Worm (Caenorhabditis elegans) whole organism, L2 larva: ENCODE data around the gene ZK1320.5.

Experiments used
- C34F6.9 ChIP-seq: fragments of 150-350 bp; optimal IDR thresholded peaks from 2 replicates; lab custom pipeline; 2014; ENCODE audit warnings: missing biosample characterization, missing genetic modification characterization
- F13H6.1 ChIP-seq: sonication (generic microtip); optimal IDR thresholded peaks from 2 replicates; lab custom pipeline; 2016; ENCODE audit warnings: missing genetic modification characterization, missing compliant biosample characterization
- R02D3.7 ChIP-seq: fragments of 150-350 bp; optimal IDR thresholded peaks from 2 replicates; lab custom pipeline; 2014; ENCODE audit warnings: missing biosample characterization, missing genetic modification characterization
- Y55F3AM.14 ChIP-seq: fragments of 200-800 bp; sonication (Bioruptor generic); optimal IDR thresholded peaks from 2 replicates; lab custom pipeline; 2018; ENCODE audit warnings: mild to moderate bottlenecking, missing genetic modification characterization, missing compliant biosample characterization
- alr-1 ChIP-seq: fragments of 150-350 bp; optimal IDR thresholded peaks from 2 replicates; lab custom pipeline; 2014; ENCODE audit warnings: missing biosample characterization, missing genetic modification characterization
- aly-2 ChIP-seq: fragments of 150-350 bp; optimal IDR thresholded peaks from 2 replicates; lab custom pipeline; 2014; ENCODE audit warnings: missing biosample characterization, missing genetic modification characterization
- ama-1 ChIP-seq: fragments of 150-350 bp; optimal IDR thresholded peaks from 2 replicates; lab custom pipeline; 2018; ENCODE audit warnings: inconsistent platforms
- blmp-1 ChIP-seq: sonication (generic microtip); optimal IDR thresholded peaks from 2 replicates; lab custom pipeline; 2017; ENCODE audit warnings: missing genetic modification characterization, mild to moderate bottlenecking, missing compliant biosample characterization, antibody characterized with exemption, moderate library complexity; ENCODE audit not compliant: insufficient read depth
- ceh-16 ChIP-seq: fragments of 150-350 bp; optimal IDR thresholded peaks from 2 replicates; lab custom pipeline; 2014; ENCODE audit warnings: missing biosample characterization, missing genetic modification characterization
- ceh-82 ChIP-seq: fragments of 150-350 bp; optimal IDR thresholded peaks from 2 replicates; lab custom pipeline; 2014; ENCODE audit warnings: missing biosample characterization, missing genetic modification characterization
- crh-2 ChIP-seq: sonication (generic microtip); optimal IDR thresholded peaks from 2 replicates; lab custom pipeline; 2017; ENCODE audit warnings: missing biosample characterization, missing genetic modification characterization
- dmd-4 ChIP-seq: sonication (generic microtip); optimal IDR thresholded peaks from 2 replicates; lab custom pipeline; 2017; ENCODE audit warnings: missing biosample characterization, missing genetic modification characterization
- egl-27 ChIP-seq: sonication (generic microtip); optimal IDR thresholded peaks from 3 replicates; lab custom pipeline; 2017; ENCODE audit warnings: missing biosample characterization, missing genetic modification reagents, missing genetic modification characterization
- elt-1 ChIP-seq: fragments of 150-350 bp; optimal IDR thresholded peaks from 2 replicates; lab custom pipeline; 2014; ENCODE audit warnings: missing biosample characterization, missing genetic modification characterization
- fos-1 ChIP-seq: fragments of 150-350 bp; optimal IDR thresholded peaks from 2 replicates; lab custom pipeline; 2014; ENCODE audit warnings: missing biosample characterization, missing genetic modification characterization
- lin-13 ChIP-seq: fragments of 150-350 bp; optimal IDR thresholded peaks from 2 replicates; lab custom pipeline; 2014; ENCODE audit warnings: missing biosample characterization, missing genetic modification reagents, missing genetic modification characterization
- lin-39 ChIP-seq: fragments of 150-350 bp; optimal IDR thresholded peaks from 2 replicates; lab custom pipeline; 2014; ENCODE audit warnings: missing biosample characterization, missing genetic modification reagents, missing genetic modification characterization
- lsy-2 ChIP-seq, 2 experiments: fragments of 150-350 bp in 1 of 2; sonication (generic microtip) in 1 of 2; optimal IDR thresholded peaks; 2 replicates each; lab custom pipeline; 2014 to 2017; ENCODE audit warnings: missing biosample characterization in 2 of 2, missing genetic modification characterization in 2 of 2
- mab-5 ChIP-seq: fragments of 150-350 bp; optimal IDR thresholded peaks from 2 replicates; lab custom pipeline; 2014; ENCODE audit warnings: missing biosample characterization, missing genetic modification characterization
- mdl-1 ChIP-seq, 2 experiments: fragments of 150-350 bp in 1 of 2; sonication (generic microtip) in 1 of 2; optimal IDR thresholded peaks; 2 replicates each; lab custom pipeline; 2017; ENCODE audit warnings: missing biosample characterization in 2 of 2, missing genetic modification characterization in 2 of 2
- nhr-10 ChIP-seq: sonication (generic microtip); optimal IDR thresholded peaks from 2 replicates; lab custom pipeline; 2017; ENCODE audit warnings: missing biosample characterization, missing genetic modification characterization
- nhr-11 ChIP-seq: fragments of 150-350 bp; optimal IDR thresholded peaks from 2 replicates; lab custom pipeline; 2014; ENCODE audit warnings: missing biosample characterization, missing genetic modification characterization
- nhr-129 ChIP-seq: fragments of 150-350 bp; optimal IDR thresholded peaks from 2 replicates; lab custom pipeline; 2014; ENCODE audit warnings: missing biosample characterization, missing genetic modification characterization
- nhr-21 ChIP-seq: fragments of 150-350 bp; optimal IDR thresholded peaks from 2 replicates; lab custom pipeline; 2014; ENCODE audit warnings: missing biosample characterization, missing genetic modification characterization
- nhr-23 ChIP-seq: fragments of 150-350 bp; optimal IDR thresholded peaks from 2 replicates; lab custom pipeline; 2014; ENCODE audit warnings: missing biosample characterization, missing genetic modification reagents, missing genetic modification characterization
- nhr-237 ChIP-seq: fragments of 150-350 bp; optimal IDR thresholded peaks from 2 replicates; lab custom pipeline; 2014; ENCODE audit warnings: missing biosample characterization, missing genetic modification characterization
- nhr-25 ChIP-seq: fragments of 150-350 bp; sonication (generic microtip); optimal IDR thresholded peaks from 3 replicates; lab custom pipeline; 2014; ENCODE audit warnings: missing biosample characterization, missing genetic modification characterization
- nhr-6 ChIP-seq: fragments of 150-350 bp; optimal IDR thresholded peaks from 2 replicates; lab custom pipeline; 2014; ENCODE audit warnings: missing biosample characterization, missing genetic modification characterization
- nhr-77 ChIP-seq: fragments of 150-350 bp; optimal IDR thresholded peaks from 2 replicates; lab custom pipeline; 2014; ENCODE audit warnings: missing biosample characterization, missing genetic modification characterization
- peb-1 ChIP-seq: fragments of 150-350 bp; optimal IDR thresholded peaks from 2 replicates; lab custom pipeline; 2014; ENCODE audit warnings: missing biosample characterization, missing genetic modification characterization
- sem-4 ChIP-seq: fragments of 150-350 bp; optimal IDR thresholded peaks from 2 replicates; lab custom pipeline; 2014; ENCODE audit warnings: missing biosample characterization, missing genetic modification reagents, missing genetic modification characterization
- skn-1 ChIP-seq: sonication (generic microtip); optimal IDR thresholded peaks from 2 replicates; lab custom pipeline; 2017; ENCODE audit warnings: missing biosample characterization, missing genetic modification characterization
- sma-3 ChIP-seq: sonication (generic microtip); optimal IDR thresholded peaks from 2 replicates; lab custom pipeline; 2016; ENCODE audit warnings: missing genetic modification reagents, missing genetic modification characterization, missing compliant biosample characterization
- sma-9 ChIP-seq, 2 experiments: fragments of 150-350 bp in 1 of 2; sonication (generic microtip) in 1 of 2; optimal IDR thresholded peaks; 2 replicates each; lab custom pipeline; 2014 to 2016; ENCODE audit warnings: missing genetic modification characterization in 2 of 2, mild to moderate bottlenecking in 1 of 2, missing biosample characterization in 1 of 2, missing compliant biosample characterization in 1 of 2, missing genetic modification reagents in 1 of 2, moderate library complexity in 1 of 2
- snpc-4 ChIP-seq: fragments of 150-350 bp; optimal IDR thresholded peaks from 2 replicates; lab custom pipeline; 2014; ENCODE audit warnings: missing biosample characterization, missing genetic modification characterization
- unc-39 ChIP-seq: fragments of 150-350 bp; optimal IDR thresholded peaks from 2 replicates; lab custom pipeline; 2014; ENCODE audit warnings: missing biosample characterization, missing genetic modification characterization
- unc-55 ChIP-seq: fragments of 150-350 bp; sonication (generic microtip); optimal IDR thresholded peaks from 3 replicates; lab custom pipeline; 2014; ENCODE audit warnings: missing biosample characterization, missing genetic modification reagents, missing genetic modification characterization
- unc-62 ChIP-seq: fragments of 150-350 bp; optimal IDR thresholded peaks from 2 replicates; lab custom pipeline; 2014; ENCODE audit warnings: missing biosample characterization, missing genetic modification reagents, missing genetic modification characterization
- zag-1 ChIP-seq: fragments of 150-350 bp; optimal IDR thresholded peaks from 2 replicates; lab custom pipeline; 2014; ENCODE audit warnings: missing biosample characterization, missing genetic modification characterization
- ztf-1 ChIP-seq: fragments of 200-800 bp; sonication (Bioruptor generic); conservative IDR thresholded peaks from 2 replicates; pipeline ENCODE4 v1.3.6; 2022; ENCODE audit warnings: missing genetic modification characterization, missing compliant biosample characterization
- ztf-4 ChIP-seq: fragments of 150-350 bp; optimal IDR thresholded peaks from 2 replicates; lab custom pipeline; 2014; ENCODE audit warnings: missing biosample characterization, missing genetic modification characterization

The ZK1320.5 gene

DNA sequence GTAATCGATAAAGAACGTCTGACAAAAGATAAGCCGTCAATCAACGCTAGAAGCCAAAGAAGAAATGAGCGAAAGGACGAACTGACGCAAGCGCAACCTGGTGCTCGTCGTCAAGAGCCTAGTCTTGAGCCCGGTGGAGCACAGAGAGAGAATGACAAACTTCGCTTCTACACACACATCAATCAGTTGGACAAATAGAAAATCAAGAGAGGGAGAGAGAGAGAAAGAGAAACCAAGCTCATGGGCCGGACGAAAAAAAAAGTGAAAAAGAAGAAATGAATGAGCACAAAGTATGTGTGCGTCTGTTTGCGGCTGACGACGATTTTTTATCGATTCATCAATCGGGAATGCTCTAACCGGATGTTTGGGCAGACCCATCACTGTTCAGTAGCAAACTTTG, 44.4 kb downstream of the ZK1320.5 start (continued):
- TF ChIP-seq dmd-4 (no peak), Y55F3AM.14 (no peak), skn-1 (tag; lab: Kevin White, UChicago) (no peak), nhr-129 (peak; percentile 43), elt-1 (tag; lab: Kevin White, UChicago) (no peak)

DNA sequence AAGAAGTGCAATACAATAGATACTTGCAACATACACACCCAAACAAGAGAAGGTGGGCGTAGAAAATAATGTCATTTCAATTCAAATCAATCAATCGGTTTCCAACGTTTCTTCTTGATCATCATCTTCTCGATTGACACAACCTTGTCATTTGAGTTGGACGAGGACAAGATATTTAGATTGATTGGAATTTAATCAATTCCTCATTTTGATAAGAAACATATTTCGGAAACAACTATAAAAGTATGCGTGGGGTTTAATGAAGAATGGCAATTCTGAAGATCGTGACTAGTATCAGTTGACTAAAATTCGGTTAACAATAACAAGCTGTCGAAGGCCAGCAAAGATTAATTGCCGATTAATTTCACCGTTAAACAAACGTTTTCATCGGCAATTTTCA, 44.9 kb downstream of the ZK1320.5 start:
- peak; percentile 29 for TF ChIP-seq nhr-6 (tag; lab: Kevin White, UChicago)
- TF ChIP-seq nhr-11, result no peak
- peak; percentile 15 for TF ChIP-seq sma-9 (GFP tag; optimal IDR thresholded peaks at IDR 0.05; lab: Kevin White, UChicago)
- TF ChIP-seq sma-9 (tag; optimal IDR thresholded peaks at IDR 0.05; lab: Kevin White, UChicago), result no peak
- TF ChIP-seq alr-1 (tag; lab: Kevin White, UChicago), result no peak
- no peak for TF ChIP-seq crh-2 (tag; lab: Kevin White, UChicago)
- TF ChIP-seq lsy-2 (tag; optimal IDR thresholded peaks at IDR 0.05; lab: Kevin White, UChicago), result no peak
- TF ChIP-seq nhr-129, result no peak
- peak; percentile 1 for TF ChIP-seq sma-3 (GFP tag; lab: Kevin White, UChicago)
- peak; percentile 59 for TF ChIP-seq nhr-25
- peak; percentile 4 for TF ChIP-seq blmp-1 (tag; lab: Kevin White, UChicago)

DNA sequence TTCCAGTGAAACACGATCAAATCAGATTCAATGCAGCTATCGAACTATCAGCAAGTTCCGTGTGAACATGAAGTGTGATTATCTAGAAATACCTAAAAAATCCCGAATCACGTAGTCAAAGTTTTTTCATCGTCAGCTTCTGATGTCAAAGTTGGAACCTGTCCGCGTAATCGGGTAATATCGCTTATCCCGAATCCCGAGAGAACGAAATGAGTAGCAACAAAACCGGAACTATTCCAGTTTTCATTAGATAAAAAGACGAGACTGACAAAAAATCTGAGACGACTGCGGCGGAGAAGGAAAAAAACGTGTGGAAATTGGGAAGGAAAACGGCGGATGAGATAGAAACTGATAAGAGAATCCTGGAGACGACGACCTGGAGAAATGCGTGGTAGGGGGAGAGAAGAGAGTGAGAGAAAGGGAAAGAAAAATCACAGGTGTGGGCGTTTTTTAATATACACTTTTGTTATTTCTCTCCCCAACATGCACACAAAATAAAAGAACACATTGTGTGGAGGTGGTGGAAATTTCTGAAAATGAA, 45.4 kb downstream of the ZK1320.5 start:
- no peak for TF ChIP-seq unc-55 (GFP tag; lab: Kevin White, UChicago)
- TF ChIP-seq zag-1, result no peak
- TF ChIP-seq nhr-11, result no peak
- TF ChIP-seq elt-1 (tag; lab: Kevin White, UChicago), result no peak
- TF ChIP-seq mab-5 (tag; lab: Kevin White, UChicago), result no peak
- TF ChIP-seq egl-27, result no peak
- TF ChIP-seq fos-1, result peak; percentile 45
- no peak for TF ChIP-seq nhr-129
- TF ChIP-seq lin-13 (GFP tag; lab: Kevin White, UChicago), result no peak
- no peak for TF ChIP-seq snpc-4
- no peak for TF ChIP-seq ceh-82
- no peak for TF ChIP-seq lsy-2 (tag; optimal IDR thresholded peaks at IDR 0.05; lab: Kevin White, UChicago)
- no peak for TF ChIP-seq nhr-10
- peak; percentile 13 for TF ChIP-seq F13H6.1 (tag; lab: Kevin White, UChicago)
- no peak for TF ChIP-seq Y55F3AM.14
- TF ChIP-seq peb-1 (tag; lab: Kevin White, UChicago), result no peak
- no peak for TF ChIP-seq unc-39 (tag; lab: Kevin White, UChicago)
- peak; percentile 33 for TF ChIP-seq ama-1 (lab: Kevin White, UChicago)

DNA sequence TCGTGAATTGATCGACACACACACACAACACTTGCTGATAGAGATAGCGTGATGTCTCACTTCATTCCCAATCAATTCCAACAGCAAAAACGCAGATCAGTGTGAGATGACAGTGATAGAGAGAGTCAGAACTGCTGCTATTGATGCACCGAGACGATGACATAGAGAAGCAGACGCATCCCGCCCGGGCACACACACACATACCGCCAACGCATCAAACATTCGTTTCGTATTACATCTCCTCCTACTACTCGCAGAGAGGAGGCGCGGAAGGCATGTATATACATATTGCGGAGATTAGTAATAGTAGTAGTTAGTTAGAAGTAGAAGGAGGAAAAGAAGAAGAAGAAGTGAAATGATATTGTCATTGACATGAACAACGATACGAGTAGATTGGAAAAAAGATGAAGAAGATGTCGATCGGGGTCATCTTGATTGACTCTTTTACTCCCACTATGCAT, 46.0 kb downstream of the ZK1320.5 start:
- TF ChIP-seq nhr-25, result peak; percentile 31
- TF ChIP-seq R02D3.7 (tag; lab: Kevin White, UChicago), result no peak
- TF ChIP-seq mdl-1 (tag; optimal IDR thresholded peaks at IDR 0.05; lab: Kevin White, UChicago), result no peak
- TF ChIP-seq ceh-82, result no peak
- no peak for TF ChIP-seq unc-55 (GFP tag; lab: Kevin White, UChicago)
- no peak for TF ChIP-seq nhr-6 (tag; lab: Kevin White, UChicago)
- no peak for TF ChIP-seq nhr-237
- TF ChIP-seq ama-1 (lab: Kevin White, UChicago), result peak; percentile 19
- no peak for TF ChIP-seq nhr-10
- peak; percentile 50 for TF ChIP-seq egl-27
- no peak for TF ChIP-seq sem-4 (tag; lab: Kevin White, UChicago)
- no peak for TF ChIP-seq ztf-1 (GFP tag; lab: Robert Waterston, UW)
- TF ChIP-seq lin-13 (GFP tag; lab: Kevin White, UChicago), result peak; percentile 5
- TF ChIP-seq C34F6.9, result peak; percentile 41
- TF ChIP-seq ztf-4 (tag; lab: Kevin White, UChicago), result no peak
- TF ChIP-seq sma-9 (GFP tag; optimal IDR thresholded peaks at IDR 0.05; lab: Kevin White, UChicago), result peak; percentile 39
- no peak for TF ChIP-seq sma-9 (tag; optimal IDR thresholded peaks at IDR 0.05; lab: Kevin White, UChicago)
- TF ChIP-seq ceh-16 (tag; lab: Kevin White, UChicago), result peak; percentile 62
- peak; percentile 73 for TF ChIP-seq sma-3 (GFP tag; lab: Kevin White, UChicago)
- peak; percentile 70 for TF ChIP-seq F13H6.1 (tag; lab: Kevin White, UChicago)
- peak; percentile 81 for TF ChIP-seq elt-1 (tag; lab: Kevin White, UChicago)
- no peak for TF ChIP-seq nhr-77 (tag; lab: Kevin White, UChicago)
- peak in 1 of 2 experiments; percentile 49 for TF ChIP-seq lsy-2 (tag; optimal IDR thresholded peaks at IDR 0.05; lab: Kevin White, UChicago)
- TF ChIP-seq nhr-129, result peak; percentile 86
- no peak for TF ChIP-seq aly-2 (tag; lab: Kevin White, UChicago)
- peak; percentile 95 for TF ChIP-seq fos-1
- no peak for TF ChIP-seq lin-39 (tag; lab: Kevin White, UChicago)
- TF ChIP-seq unc-39 (tag; lab: Kevin White, UChicago), result no peak
- TF ChIP-seq crh-2 (tag; lab: Kevin White, UChicago), result peak; percentile 45
- TF ChIP-seq nhr-23, result no peak
- TF ChIP-seq blmp-1 (tag; lab: Kevin White, UChicago), result peak; percentile 13
- peak; percentile 32 for TF ChIP-seq skn-1 (tag; lab: Kevin White, UChicago)
- no peak for TF ChIP-seq snpc-4
- peak; percentile 67 for TF ChIP-seq nhr-21 (tag; lab: Kevin White, UChicago)
- no peak for TF ChIP-seq unc-62
- no peak for TF ChIP-seq dmd-4
